Worm (Caenorhabditis elegans) whole organism, late embryonic: ENCODE data around the gene C34F11.1.

Source experiments
- C08G9.2 ChIP-seq: sonication (generic microtip); optimal IDR thresholded peaks from 2 replicates; lab custom pipeline; 2016; ENCODE audit warnings: mild to moderate bottlenecking, missing genetic modification characterization, moderate library complexity, missing compliant biosample characterization
- C38D4.7 ChIP-seq: fragments of 200-800 bp; sonication (Bioruptor generic); optimal IDR thresholded peaks from 2 replicates; lab custom pipeline; 2018; ENCODE audit warnings: mild to moderate bottlenecking, missing genetic modification characterization, moderate library complexity, missing compliant biosample characterization
- F13H6.1 ChIP-seq: sonication (generic microtip); optimal IDR thresholded peaks from 2 replicates; lab custom pipeline; 2016; ENCODE audit warnings: missing genetic modification characterization, missing compliant biosample characterization
- K09A11.1 ChIP-seq: sonication (generic microtip); optimal IDR thresholded peaks from 2 replicates; lab custom pipeline; 2017; ENCODE audit warnings: antibody characterized with exemption, mild to moderate bottlenecking, missing genetic modification characterization, missing compliant biosample characterization; ENCODE audit not compliant: insufficient read depth
- T23F11.4 ChIP-seq: fragments of 200-800 bp; sonication (Bioruptor generic); optimal IDR thresholded peaks from 2 replicates; lab custom pipeline; 2018; ENCODE audit warnings: mild to moderate bottlenecking, missing genetic modification characterization, missing compliant biosample characterization
- ama-1 ChIP-seq: fragments of 150-350 bp; optimal IDR thresholded peaks from 2 replicates; lab custom pipeline; 2014
- ceh-18 ChIP-seq: sonication (generic microtip); optimal IDR thresholded peaks from 2 replicates; lab custom pipeline; 2016; ENCODE audit warnings: missing genetic modification characterization, missing compliant biosample characterization
- ceh-2 ChIP-seq: sonication (generic microtip); optimal IDR thresholded peaks from 2 replicates; lab custom pipeline; 2016; ENCODE audit warnings: missing genotype, missing genetic modification characterization, missing compliant biosample characterization
- ceh-22 ChIP-seq: sonication (generic microtip); optimal IDR thresholded peaks from 2 replicates; lab custom pipeline; 2017; ENCODE audit warnings: missing biosample characterization, missing genetic modification characterization
- ceh-24 ChIP-seq: sonication (generic microtip); optimal IDR thresholded peaks from 2 replicates; lab custom pipeline; 2016; ENCODE audit warnings: mild to moderate bottlenecking, missing genetic modification characterization, missing compliant biosample characterization
- ceh-30 ChIP-seq: fragments of 150-350 bp; optimal IDR thresholded peaks from 2 replicates; lab custom pipeline; 2014; ENCODE audit warnings: missing biosample characterization, missing genetic modification characterization
- ceh-31 ChIP-seq: sonication (generic microtip); optimal IDR thresholded peaks from 2 replicates; lab custom pipeline; 2016; ENCODE audit warnings: missing genetic modification characterization, missing compliant biosample characterization
- ceh-45 ChIP-seq: fragments of 200-800 bp; sonication (Bioruptor generic); IDR thresholded peaks from 2 replicates; pipeline ENCODE4 v1.3.6; 2022; ENCODE audit warnings: missing genetic modification reagents, missing genetic modification characterization, missing compliant biosample characterization
- ceh-9 ChIP-seq: sonication (generic microtip); optimal IDR thresholded peaks from 2 replicates; lab custom pipeline; 2016; ENCODE audit warnings: mild to moderate bottlenecking, missing genetic modification characterization, inconsistent platforms, missing compliant biosample characterization
- che-1 ChIP-seq: sonication (generic microtip); optimal IDR thresholded peaks from 2 replicates; lab custom pipeline; 2016; ENCODE audit warnings: mild to moderate bottlenecking, missing genetic modification characterization, missing compliant biosample characterization
- dve-1 ChIP-seq: sonication (generic microtip); optimal IDR thresholded peaks from 2 replicates; lab custom pipeline; 2017; ENCODE audit warnings: antibody characterized with exemption, mild to moderate bottlenecking, missing genetic modification characterization, missing compliant biosample characterization
- elt-4 ChIP-seq: sonication (generic microtip); optimal IDR thresholded peaks from 2 replicates; lab custom pipeline; 2016; ENCODE audit warnings: missing genetic modification characterization, missing compliant biosample characterization
- eyg-1 ChIP-seq: sonication (generic microtip); optimal IDR thresholded peaks from 2 replicates; lab custom pipeline; 2016; ENCODE audit warnings: missing genotype, missing genetic modification characterization, missing compliant biosample characterization
- fkh-10 ChIP-seq: fragments of 150-350 bp; optimal IDR thresholded peaks from 2 replicates; lab custom pipeline; 2014; ENCODE audit warnings: missing biosample characterization, missing genetic modification reagents, missing genetic modification characterization
- fkh-6 ChIP-seq: sonication (generic microtip); optimal IDR thresholded peaks from 2 replicates; lab custom pipeline; 2016; ENCODE audit warnings: missing genetic modification characterization, missing compliant biosample characterization
- hlh-13 ChIP-seq: fragments of 200-800 bp; sonication (Bioruptor generic); optimal IDR thresholded peaks from 2 replicates; lab custom pipeline; 2018; ENCODE audit warnings: mild to moderate bottlenecking, missing genetic modification characterization, missing compliant biosample characterization
- hlh-30 ChIP-seq: sonication (generic microtip); optimal IDR thresholded peaks from 2 replicates; lab custom pipeline; 2017; ENCODE audit warnings: antibody characterized with exemption, missing genetic modification characterization, missing compliant biosample characterization; ENCODE audit not compliant: insufficient read depth
- hlh-6 ChIP-seq: sonication (generic microtip); optimal IDR thresholded peaks from 2 replicates; lab custom pipeline; 2016; ENCODE audit warnings: missing genotype, missing genetic modification characterization, missing compliant biosample characterization
- hlh-8 ChIP-seq: sonication (generic microtip); optimal IDR thresholded peaks from 2 replicates; lab custom pipeline; 2016; ENCODE audit warnings: missing genotype, missing genetic modification characterization, missing compliant biosample characterization
- lin-11 ChIP-seq: fragments of 200-800 bp; sonication (Bioruptor generic); optimal IDR thresholded peaks from 2 replicates; lab custom pipeline; 2018; ENCODE audit warnings: mild to moderate bottlenecking, missing genetic modification characterization, missing compliant biosample characterization
- madf-2 ChIP-seq: sonication (generic microtip); optimal IDR thresholded peaks from 2 replicates; lab custom pipeline; 2017; ENCODE audit warnings: missing genetic modification characterization, missing compliant biosample characterization
- mec-3 ChIP-seq: sonication (generic microtip); optimal IDR thresholded peaks from 2 replicates; lab custom pipeline; 2016; ENCODE audit warnings: borderline replicate concordance, missing genetic modification characterization, missing compliant biosample characterization
- nfya-1 ChIP-seq: sonication (generic microtip); optimal IDR thresholded peaks from 2 replicates; lab custom pipeline; 2017; ENCODE audit warnings: missing genetic modification characterization, mild to moderate bottlenecking, missing compliant biosample characterization, antibody characterized with exemption, moderate library complexity
- nhr-11 ChIP-seq: fragments of 150-350 bp; optimal IDR thresholded peaks from 2 replicates; lab custom pipeline; 2014; ENCODE audit warnings: missing biosample characterization, missing genetic modification characterization
- nhr-232 ChIP-seq: sonication (generic microtip); optimal IDR thresholded peaks from 2 replicates; lab custom pipeline; 2016; ENCODE audit warnings: missing genetic modification characterization, missing compliant biosample characterization
- npax-4 ChIP-seq: sonication (generic microtip); optimal IDR thresholded peaks from 2 replicates; lab custom pipeline; 2016; ENCODE audit warnings: missing genetic modification characterization, missing compliant biosample characterization
- odd-2 ChIP-seq: sonication (generic microtip); optimal IDR thresholded peaks from 2 replicates; lab custom pipeline; 2017; ENCODE audit warnings: antibody characterized with exemption, mild to moderate bottlenecking, missing genetic modification characterization, missing compliant biosample characterization
- pag-3 ChIP-seq: sonication (generic microtip); optimal IDR thresholded peaks from 2 replicates; lab custom pipeline; 2016; ENCODE audit warnings: missing compliant biosample characterization, missing genetic modification characterization, borderline replicate concordance
- pat-9 ChIP-seq: fragments of 200-800 bp; sonication (Bioruptor generic); optimal IDR thresholded peaks from 2 replicates; lab custom pipeline; 2018; ENCODE audit warnings: mild to moderate bottlenecking, missing genetic modification characterization, moderate library complexity, missing compliant biosample characterization
- pha-2 ChIP-seq: sonication (generic microtip); optimal IDR thresholded peaks from 2 replicates; lab custom pipeline; 2017; ENCODE audit warnings: mild to moderate bottlenecking, missing genetic modification characterization, missing compliant biosample characterization
- pha-4 ChIP-seq: fragments of 150-350 bp; optimal IDR thresholded peaks from 2 replicates; lab custom pipeline; 2018; ENCODE audit warnings: missing biosample characterization, missing genetic modification reagents, missing genetic modification characterization
- rnt-1 ChIP-seq: sonication (generic microtip); optimal IDR thresholded peaks from 2 replicates; lab custom pipeline; 2016; ENCODE audit warnings: missing genetic modification characterization, missing compliant biosample characterization
- sox-4 ChIP-seq: sonication (generic microtip); optimal IDR thresholded peaks from 2 replicates; lab custom pipeline; 2017; ENCODE audit warnings: mild to moderate bottlenecking, missing genetic modification characterization, inconsistent platforms, missing compliant biosample characterization
- syd-9 ChIP-seq: sonication (generic microtip); optimal IDR thresholded peaks from 2 replicates; lab custom pipeline; 2016; ENCODE audit warnings: mild to moderate bottlenecking, missing genetic modification characterization, moderate library complexity, missing compliant biosample characterization
- tbx-2 ChIP-seq: sonication (generic microtip); optimal IDR thresholded peaks from 2 replicates; lab custom pipeline; 2016; ENCODE audit warnings: missing genetic modification characterization, missing compliant biosample characterization
- unc-3 ChIP-seq, 2 experiments: fragments of 200-800 bp in 1 of 2; sonication (Bioruptor generic) in 1 of 2; sonication (generic microtip) in 1 of 2; conservative IDR thresholded peaks in 1 of 2; optimal IDR thresholded peaks in 1 of 2; 2 replicates each; pipeline versions ENCODE4 v1.3.6 to Lab custom; 2016 to 2022; ENCODE audit warnings: missing compliant biosample characterization in 2 of 2, missing genetic modification characterization in 2 of 2, missing genetic modification reagents in 1 of 2
- unc-42 ChIP-seq: sonication (generic microtip); optimal IDR thresholded peaks from 2 replicates; lab custom pipeline; 2016; ENCODE audit warnings: missing genotype, missing genetic modification characterization, missing compliant biosample characterization
- unc-55 ChIP-seq: sonication (generic microtip); optimal IDR thresholded peaks from 2 replicates; lab custom pipeline; 2017; ENCODE audit warnings: missing biosample characterization, missing genetic modification reagents, missing genetic modification characterization
- unc-86 ChIP-seq: sonication (generic microtip); optimal IDR thresholded peaks from 2 replicates; lab custom pipeline; 2016; ENCODE audit warnings: missing genetic modification characterization, missing compliant biosample characterization
- zip-5 ChIP-seq: sonication (generic microtip); optimal IDR thresholded peaks from 2 replicates; lab custom pipeline; 2016; ENCODE audit warnings: missing genetic modification characterization, missing compliant biosample characterization
- ztf-16 ChIP-seq: sonication (generic microtip); optimal IDR thresholded peaks from 2 replicates; lab custom pipeline; 2017; ENCODE audit warnings: missing genetic modification characterization, missing compliant biosample characterization

C34F11.1 gene

ce11 chrII:5220648-5221047 lies 7.9 kb downstream of the C34F11.1 start (continued):
- no peak for TF ChIP-seq che-1 (tag; lab: Kevin White, UChicago)

- TF ChIP-seq pat-9 = no peak
- no peak for TF ChIP-seq pha-2
- peak; percentile 77 for TF ChIP-seq unc-55 (GFP tag; lab: Kevin White, UChicago)
- peak; percentile 0 for TF ChIP-seq ceh-18 (tag; lab: Kevin White, UChicago)
- TF ChIP-seq unc-3 (GFP tag; conservative IDR thresholded peaks at IDR 0.05; lab: Robert Waterston, UW) = no peak
- TF ChIP-seq unc-3 (tag; optimal IDR thresholded peaks at IDR 0.05; lab: Kevin White, UChicago) = no peak
- no peak for TF ChIP-seq ceh-45 (GFP tag; lab: Robert Waterston, UW)
- TF ChIP-seq ceh-22 (tag; lab: Kevin White, UChicago) = no peak
- TF ChIP-seq odd-2 (tag; lab: Kevin White, UChicago) = no peak
- TF ChIP-seq unc-42 (tag; lab: Kevin White, UChicago) = no peak
- peak; percentile 26 for TF ChIP-seq nfya-1
- TF ChIP-seq rnt-1 = peak; percentile 21
Observed at ce11 chrII:5222830-5223229, 10.1 kb downstream of the C34F11.1 start.

ce11 chrII:5225284-5225683 lies 12.5 kb downstream of the C34F11.1 start, which contains the start of gene dsh-1:
Gene dsh-1 (minus strand): TSS chrII:5225384.
- no peak for TF ChIP-seq hlh-8 (tag; lab: Kevin White, UChicago)
- TF ChIP-seq F13H6.1 (tag; lab: Kevin White, UChicago) = no peak
- no peak for TF ChIP-seq ceh-45 (GFP tag; lab: Robert Waterston, UW)
- TF ChIP-seq rnt-1 = no peak
- TF ChIP-seq ceh-22 (tag; lab: Kevin White, UChicago) = no peak
- no peak for TF ChIP-seq pha-4 (tag; lab: Kevin White, UChicago)

ce11 chrII:5226309-5226708 lies 13.5 kb downstream of the C34F11.1 start:
- TF ChIP-seq ceh-30 (tag; lab: Kevin White, UChicago) (no peak), eyg-1 (tag; lab: Kevin White, UChicago) (no peak), sox-4 (no peak), elt-4 (tag; lab: Kevin White, UChicago) (no peak), unc-55 (GFP tag; lab: Kevin White, UChicago) (peak; percentile 5), T23F11.4 (GFP tag; lab: Kevin White, UChicago) (peak; percentile 23), ceh-9 (tag; lab: Kevin White, UChicago) (no peak), C08G9.2 (tag; lab: Kevin White, UChicago) (no peak), tbx-2 (peak; percentile 23), hlh-8 (tag; lab: Kevin White, UChicago) (no peak), nfya-1 (peak; percentile 9), C38D4.7 (GFP tag; lab: Kevin White, UChicago) (no peak), hlh-13 (GFP tag; lab: Kevin White, UChicago) (no peak), ztf-16 (tag; lab: Kevin White, UChicago) (no peak), fkh-10 (no peak), ceh-2 (tag; lab: Kevin White, UChicago) (no peak), ceh-24 (tag; lab: Kevin White, UChicago) (no peak), ama-1 (lab: Kevin White, UChicago) (no peak), K09A11.1 (no peak), pag-3 (no peak), hlh-30 (tag; lab: Kevin White, UChicago) (no peak), fkh-6 (tag; lab: Kevin White, UChicago) (no peak), ceh-18 (tag; lab: Kevin White, UChicago) (no peak), dve-1 (no peak), syd-9 (tag; lab: Kevin White, UChicago) (no peak), unc-86 (tag; lab: Kevin White, UChicago) (no peak), npax-4 (tag; lab: Kevin White, UChicago) (no peak), madf-2 (tag; lab: Kevin White, UChicago) (no peak), ceh-31 (peak; percentile 46), nhr-11 (no peak), che-1 (tag; lab: Kevin White, UChicago) (no peak), hlh-6 (tag; lab: Kevin White, UChicago) (no peak), zip-5 (tag; lab: Kevin White, UChicago) (no peak), lin-11 (tag; lab: Kevin White, UChicago) (no peak), nhr-232 (tag; lab: Kevin White, UChicago) (no peak), rnt-1 (no peak), mec-3 (tag; lab: Kevin White, UChicago) (no peak)
